Worm (Caenorhabditis elegans) whole organism, L4/young adult: ENCODE results near the gene F11G11.14.

Experiments
- W03F9.2 ChIP-seq: fragments of 150-350 bp; optimal IDR thresholded peaks from 2 replicates; lab custom pipeline; 2014; ENCODE audit warnings: missing biosample characterization, missing genetic modification characterization
- dao-5 ChIP-seq: sonication (generic microtip); optimal IDR thresholded peaks from 2 replicates; lab custom pipeline; 2016; ENCODE audit warnings: missing genotype, missing genetic modification characterization, moderate library complexity, missing compliant biosample characterization

- no peak for TF ChIP-seq W03F9.2 (tag; lab: Kevin White, UChicago)
- no peak for TF ChIP-seq dao-5 (tag; lab: Kevin White, UChicago)
Observed at ce11 chrII:4822610-4823009, 40.9 kb upstream of the F11G11.14 start.
